Fruit fly (Drosophila melanogaster) whole organism, embryonic: Measurements from ENCODE around the gene CG3634.

Source experiments
- Bteb2 ChIP-seq: fragments of 200-800 bp; sonication (Bioruptor generic); optimal IDR thresholded peaks from 2 replicates; lab custom pipeline; 2016; ENCODE audit warnings: missing biosample characterization, missing genetic modification characterization
- CG10321 ChIP-seq: fragments of 200-800 bp; sonication (Bioruptor generic); IDR thresholded peaks from 2 replicates; pipeline ENCODE4 v1.3.6; 2022; ENCODE audit warnings: missing biosample characterization, missing genetic modification characterization
- CG10366 ChIP-seq: fragments of 200-800 bp; sonication (Bioruptor generic); IDR thresholded peaks from 2 replicates; pipeline ENCODE4 v1.3.6; 2022; ENCODE audit warnings: missing biosample characterization, missing genetic modification characterization
- CG12236 ChIP-seq: fragments of 200-800 bp; sonication (Bioruptor generic); optimal IDR thresholded peaks from 2 replicates; lab custom pipeline; 2016; ENCODE audit warnings: missing biosample characterization, missing genetic modification characterization
- CG12391 ChIP-seq: fragments of 200-800 bp; sonication (Bioruptor generic); optimal IDR thresholded peaks from 3 replicates; lab custom pipeline; 2018; ENCODE audit warnings: missing biosample characterization, mild to moderate bottlenecking, missing genetic modification characterization, moderate library complexity
- CG12744 ChIP-seq: fragments of 200-800 bp; sonication (Bioruptor generic); optimal IDR thresholded peaks from 2 replicates; lab custom pipeline; 2016; ENCODE audit warnings: missing biosample characterization, missing genetic modification characterization
- CG16863 ChIP-seq: fragments of 200-800 bp; sonication (Bioruptor generic); optimal IDR thresholded peaks from 3 replicates; lab custom pipeline; 2016; ENCODE audit warnings: missing biosample characterization, missing genetic modification characterization
- CG1832 ChIP-seq: fragments of 200-800 bp; sonication (Bioruptor generic); optimal IDR thresholded peaks from 2 replicates; lab custom pipeline; 2017; ENCODE audit warnings: missing biosample characterization, mild to moderate bottlenecking, missing genetic modification characterization, inconsistent platforms
- CG18476 ChIP-seq: fragments of 200-800 bp; sonication (Bioruptor generic); optimal IDR thresholded peaks from 2 replicates; lab custom pipeline; 2016; ENCODE audit warnings: missing biosample characterization, mild to moderate bottlenecking, missing genetic modification characterization
- CG2678 ChIP-seq: fragments of 200-800 bp; sonication (Bioruptor generic); optimal IDR thresholded peaks from 3 replicates; lab custom pipeline; 2019; ENCODE audit warnings: missing biosample characterization, mild to moderate bottlenecking, missing genetic modification characterization, moderate library complexity
- CG2875 ChIP-seq: fragments of 200-800 bp; sonication (Bioruptor generic); optimal IDR thresholded peaks from 2 replicates; lab custom pipeline; 2017; ENCODE audit warnings: missing biosample characterization, mild to moderate bottlenecking, missing genetic modification characterization, missing genetic modification reagents
- CG30403 ChIP-seq: fragments of 200-800 bp; sonication (Bioruptor generic); optimal IDR thresholded peaks from 3 replicates; lab custom pipeline; 2016; ENCODE audit warnings: missing biosample characterization, missing genetic modification characterization
- CG30431 ChIP-seq: fragments of 200-800 bp; sonication (Bioruptor generic); optimal IDR thresholded peaks from 2 replicates; lab custom pipeline; 2017; ENCODE audit warnings: missing biosample characterization, missing genetic modification characterization
- CG34422 ChIP-seq: fragments of 200-800 bp; sonication (Bioruptor generic); IDR thresholded peaks from 3 replicates; pipeline ENCODE4 v1.3.6; 2022; ENCODE audit warnings: missing biosample characterization, missing genetic modification characterization
- CG3847 ChIP-seq: fragments of 200-800 bp; sonication (Bioruptor generic); IDR thresholded peaks from 2 replicates; pipeline ENCODE4 v1.3.6; 2022; ENCODE audit warnings: missing biosample characterization, missing genetic modification characterization
- CG7786 ChIP-seq: fragments of 200-800 bp; sonication (Bioruptor generic); optimal IDR thresholded peaks from 2 replicates; lab custom pipeline; 2016; ENCODE audit warnings: missing biosample characterization, missing genetic modification characterization
- CG9609 ChIP-seq: fragments of 200-800 bp; sonication (Bioruptor generic); optimal IDR thresholded peaks from 3 replicates; lab custom pipeline; 2016; ENCODE audit warnings: missing biosample characterization, missing genetic modification characterization
- CG9876 ChIP-seq: fragments of 200-800 bp; sonication (Bioruptor generic); optimal IDR thresholded peaks from 2 replicates; lab custom pipeline; 2016; ENCODE audit warnings: missing biosample characterization, missing genetic modification characterization
- D19B ChIP-seq: fragments of 200-800 bp; sonication (Bioruptor generic); optimal IDR thresholded peaks from 2 replicates; lab custom pipeline; 2017; ENCODE audit warnings: missing biosample characterization, mild to moderate bottlenecking, missing genetic modification characterization
- Dip2 ChIP-seq: fragments of 200-800 bp; sonication (Bioruptor generic); IDR thresholded peaks from 2 replicates; pipeline ENCODE4 v1.3.6; 2022; ENCODE audit warnings: missing biosample characterization, missing genetic modification characterization
- ERR ChIP-seq: fragments of 200-800 bp; sonication (Bioruptor generic); optimal IDR thresholded peaks from 2 replicates; lab custom pipeline; 2016; ENCODE audit warnings: missing biosample characterization, missing genetic modification characterization
- Elba2 ChIP-seq: fragments of 200-800 bp; sonication (Bioruptor generic); optimal IDR thresholded peaks from 3 replicates; lab custom pipeline; 2016; ENCODE audit warnings: missing biosample characterization, missing genetic modification characterization
- Hr39 ChIP-seq: fragments of >200 bp; optimal IDR thresholded peaks from 2 replicates; lab custom pipeline; 2017
- Kr ChIP-seq: fragments of 200-800 bp; sonication (Bioruptor generic); optimal IDR thresholded peaks from 2 replicates; lab custom pipeline; 2017; ENCODE audit warnings: missing biosample characterization, mild to moderate bottlenecking, missing genetic modification characterization
- Med ChIP-seq: fragments of 200-800 bp; sonication (Bioruptor generic); peaks from one replicate; lab custom pipeline; 2016; ENCODE audit warnings: missing biosample characterization, missing genetic modification characterization, mild to moderate bottlenecking, inconsistent platforms, moderate library complexity
- Mes4 ChIP-seq: fragments of 200-800 bp; sonication (Bioruptor generic); optimal IDR thresholded peaks from 2 replicates; lab custom pipeline; 2016; ENCODE audit warnings: missing biosample characterization, missing genetic modification characterization
- Nf-YC ChIP-seq: fragments of 200-800 bp; optimal IDR thresholded peaks from 3 replicates; lab custom pipeline; 2019; ENCODE audit warnings: missing biosample characterization, mild to moderate bottlenecking, missing genetic modification characterization, moderate library complexity
- Opbp ChIP-seq: fragments of 200-800 bp; sonication (Bioruptor generic); IDR thresholded peaks from 3 replicates; pipeline ENCODE4 v1.3.6; 2022; ENCODE audit warnings: missing biosample characterization, missing genetic modification characterization; ENCODE audit not compliant: partially characterized antibody
- Ravus ChIP-seq: fragments of 200-800 bp; sonication (Bioruptor generic); IDR thresholded peaks from 2 replicates; pipeline ENCODE4 v1.3.6; 2022; ENCODE audit warnings: missing biosample characterization, missing genetic modification characterization
- Rfx ChIP-seq: fragments of 200-800 bp; sonication (Bioruptor generic); IDR thresholded peaks from 2 replicates; pipeline ENCODE4 v1.3.6; 2022; ENCODE audit warnings: missing biosample characterization, missing genetic modification characterization
- Trl ChIP-seq, 3 experiments: fragments of >200 bp in 2 of 3; fragments of 200-800 bp in 1 of 3; sonication (Bioruptor generic) in 1 of 3; optimal IDR thresholded peaks; 2 replicates in 1 of 3; 3 replicates in 2 of 3; lab custom pipeline; 2016 to 2017; ENCODE audit warnings: missing biosample characterization in 1 of 3, missing genetic modification characterization in 1 of 3
- Vsx1 ChIP-seq: fragments of 200-800 bp; sonication (Bioruptor generic); optimal IDR thresholded peaks from 2 replicates; lab custom pipeline; 2017; ENCODE audit warnings: missing biosample characterization, mild to moderate bottlenecking, missing genetic modification characterization, missing genetic modification reagents
- Xrp1 ChIP-seq: fragments of 200-800 bp; sonication (Bioruptor generic); IDR thresholded peaks from 2 replicates; pipeline ENCODE4 v1.3.6; 2022; ENCODE audit warnings: missing biosample characterization, missing genetic modification characterization
- ase ChIP-seq: fragments of 200-800 bp; sonication (Bioruptor generic); IDR thresholded peaks from 3 replicates; pipeline ENCODE4 v1.3.6; 2022; ENCODE audit warnings: missing biosample characterization, missing genetic modification characterization
- bbx ChIP-seq: fragments of 200-800 bp; sonication (Bioruptor generic); IDR thresholded peaks from 2 replicates; pipeline ENCODE4 v1.3.6; 2022; ENCODE audit warnings: missing biosample characterization, missing genetic modification characterization; ENCODE audit not compliant: partially characterized antibody
- br ChIP-seq: fragments of >200 bp; optimal IDR thresholded peaks from 2 replicates; lab custom pipeline; 2017
- corto ChIP-seq: fragments of 200-800 bp; sonication (Bioruptor generic); optimal IDR thresholded peaks from 2 replicates; lab custom pipeline; 2016; ENCODE audit warnings: missing biosample characterization, mild to moderate bottlenecking, missing genetic modification characterization, moderate library complexity
- crp ChIP-seq, 2 experiments: fragments of 200-800 bp; sonication (Bioruptor generic); optimal IDR thresholded peaks; 2 replicates in 1 of 2; 3 replicates in 1 of 2; lab custom pipeline; 2017; ENCODE audit warnings: missing biosample characterization in 2 of 2, missing genetic modification characterization in 2 of 2, mild to moderate bottlenecking in 1 of 2, moderate library complexity in 1 of 2
- dimm ChIP-seq: fragments of 200-800 bp; sonication (Bioruptor generic); IDR thresholded peaks from 2 replicates; pipeline ENCODE4 v1.3.6; 2022; ENCODE audit warnings: missing biosample characterization, missing genetic modification characterization
- ems ChIP-seq: fragments of 200-800 bp; sonication (Bioruptor generic); optimal IDR thresholded peaks from 3 replicates; lab custom pipeline; 2016; ENCODE audit warnings: missing biosample characterization, missing genetic modification characterization
- gcm2 ChIP-seq: fragments of 200-800 bp; sonication (Bioruptor generic); optimal IDR thresholded peaks from 2 replicates; lab custom pipeline; 2016; ENCODE audit warnings: missing biosample characterization, missing genetic modification characterization
- hth ChIP-seq: fragments of >200 bp; optimal IDR thresholded peaks from 2 replicates; lab custom pipeline; 2017; ENCODE audit warnings: inconsistent platforms
- jigr1 ChIP-seq: fragments of 200-800 bp; sonication (Bioruptor generic); IDR thresholded peaks from 3 replicates; pipeline ENCODE4 v1.3.6; 2022; ENCODE audit warnings: missing biosample characterization, missing genetic modification characterization
- ro ChIP-seq: fragments of 200-800 bp; sonication (Bioruptor generic); IDR thresholded peaks from 2 replicates; pipeline ENCODE4 v1.3.6; 2022; ENCODE audit warnings: missing biosample characterization, missing genetic modification characterization
- row ChIP-seq: fragments of 200-800 bp; sonication (Bioruptor generic); IDR thresholded peaks from 3 replicates; pipeline ENCODE4 v1.3.6; 2022; ENCODE audit warnings: missing biosample characterization, missing genetic modification characterization
- run ChIP-seq: fragments of 200-800 bp; sonication (Bioruptor generic); optimal IDR thresholded peaks from 3 replicates; lab custom pipeline; 2018; ENCODE audit warnings: missing biosample characterization, mild to moderate bottlenecking, missing genetic modification characterization
- sd ChIP-seq: fragments of 200-800 bp; sonication (Bioruptor generic); optimal IDR thresholded peaks from 3 replicates; lab custom pipeline; 2018; ENCODE audit warnings: missing biosample characterization, mild to moderate bottlenecking, missing genetic modification characterization, moderate library complexity
- unpg ChIP-seq: fragments of 200-800 bp; sonication (Bioruptor generic); optimal IDR thresholded peaks from 3 replicates; lab custom pipeline; 2018; ENCODE audit warnings: missing biosample characterization, mild to moderate bottlenecking, missing genetic modification characterization, moderate library complexity
- usp ChIP-seq: fragments of >200 bp; optimal IDR thresholded peaks from 2 replicates; lab custom pipeline; 2017; ENCODE audit warnings: missing biosample characterization, missing genetic modification characterization
- vfl ChIP-seq: fragments of 200-800 bp; sonication (Bioruptor generic); optimal IDR thresholded peaks from 2 replicates; lab custom pipeline; 2016; ENCODE audit warnings: missing biosample characterization, missing genetic modification characterization
- zen ChIP-seq: fragments of 200-800 bp; sonication (Bioruptor generic); optimal IDR thresholded peaks from 3 replicates; lab custom pipeline; 2018; ENCODE audit warnings: missing biosample characterization, mild to moderate bottlenecking, missing genetic modification characterization, moderate library complexity

CG3634 gene

dm6 chr3L:20771001-20771890 is 37.8 kb downstream of the CG3634 start, which contains the start of the genes CG4042 and Pitslre (continued):
- TF ChIP-seq CG12744 (GFP tag; lab: Kevin White, UChicago): no peak
- TF ChIP-seq Kr (GFP tag; lab: Kevin White, UChicago): no peak
- peak; percentile 33 for TF ChIP-seq CG3847 (GFP tag; lab: Robert Waterston, UW)
- TF ChIP-seq CG2875: no peak
- no peak for TF ChIP-seq CG18476
- no peak for TF ChIP-seq CG34422
- TF ChIP-seq CG9609 (GFP tag; lab: Kevin White, UChicago): no peak
- TF ChIP-seq Opbp (GFP tag; lab: Robert Waterston, UW): peak; percentile 23; the same call in 1 of the 3 replicates
- no peak for TF ChIP-seq Mes4
- TF ChIP-seq ems (GFP tag; lab: Kevin White, UChicago): no peak
- TF ChIP-seq jigr1 (GFP tag; lab: Robert Waterston, UW): no peak
- no peak for TF ChIP-seq CG7786 (GFP tag; lab: Kevin White, UChicago)
- peak; percentile 7 for TF ChIP-seq unpg (GFP tag; lab: Kevin White, UChicago)
- TF ChIP-seq CG12236 (GFP tag; lab: Kevin White, UChicago): no peak
- TF ChIP-seq hth: no peak
- TF ChIP-seq sd (tag; lab: Kevin White, UChicago): no peak
- TF ChIP-seq br (lab: Kevin White, UChicago): no peak
- no peak for TF ChIP-seq usp
- 0 out of 3 replicates have a peak, but pooled peaks have one; percentile 14 for TF ChIP-seq ase (GFP tag; lab: Robert Waterston, UW)
- peak; percentile 20 for TF ChIP-seq corto (GFP tag; lab: Kevin White, UChicago)
- no peak for TF ChIP-seq Med (GFP tag; lab: Kevin White, UChicago)
- TF ChIP-seq gcm2 (GFP tag; lab: Kevin White, UChicago): no peak
- TF ChIP-seq row (GFP tag; lab: Robert Waterston, UW): peak; percentile 86
- no peak for TF ChIP-seq CG9876
- TF ChIP-seq Trl (optimal IDR thresholded peaks at IDR 0.05; lab: Kevin White, UChicago): no peak
- no peak for TF ChIP-seq Trl (GFP tag; optimal IDR thresholded peaks at IDR 0.05; lab: Kevin White, UChicago)
- TF ChIP-seq CG16863 (GFP tag; lab: Kevin White, UChicago): no peak
- no peak for TF ChIP-seq CG30431 (GFP tag; lab: Kevin White, UChicago)
- no peak for TF ChIP-seq zen
- TF ChIP-seq Rfx (GFP tag; lab: Robert Waterston, UW): peak; percentile 49
- no peak for TF ChIP-seq run (tag; lab: Kevin White, UChicago)
- peak; percentile 62 for TF ChIP-seq Nf-YC (tag; lab: Kevin White, UChicago)
- no peak for TF ChIP-seq ERR (GFP tag; lab: Kevin White, UChicago)
- TF ChIP-seq bbx: peak; percentile 36
- no peak for TF ChIP-seq ro (GFP tag; lab: Robert Waterston, UW)
- no peak for TF ChIP-seq Ravus
- TF ChIP-seq Elba2: no peak
- peak; percentile 38 for TF ChIP-seq CG12391
- no peak for TF ChIP-seq CG10366 (GFP tag; lab: Robert Waterston, UW)
- TF ChIP-seq vfl (GFP tag; lab: Kevin White, UChicago): peak; percentile 2
- peak; percentile 25 for TF ChIP-seq D19B (GFP tag; lab: Kevin White, UChicago)
- peak; percentile 95 to 96 for TF ChIP-seq crp (GFP tag; optimal IDR thresholded peaks at IDR 0.05; lab: Kevin White, UChicago)
- no peak for TF ChIP-seq Hr39 (lab: Kevin White, UChicago)
- no peak for TF ChIP-seq Dip2 (GFP tag; lab: Robert Waterston, UW)
- TF ChIP-seq CG2678 (tag; lab: Kevin White, UChicago): peak; percentile 43
- TF ChIP-seq Bteb2 (GFP tag; lab: Kevin White, UChicago): no peak
- no peak for TF ChIP-seq Vsx1 (GFP tag; lab: Kevin White, UChicago)
- TF ChIP-seq Xrp1: peak; percentile 38; the same call in 1 of the 2 replicates
- no peak for TF ChIP-seq dimm (GFP tag; lab: Robert Waterston, UW)
- TF ChIP-seq CG1832 (GFP tag; lab: Kevin White, UChicago): no peak
- no peak for TF ChIP-seq CG10321 (GFP tag; lab: Robert Waterston, UW)
- peak; percentile 76 for TF ChIP-seq CG30403
